Worm (Caenorhabditis elegans) whole organism, L1 larva: ENCODE data around the gene gta-1.

Experiments used
- ama-1 ChIP-seq: fragments of 150-350 bp; optimal IDR thresholded peaks from 2 replicates; lab custom pipeline; 2014
- ceh-88 ChIP-seq: fragments of 200-800 bp; sonication (Bioruptor generic); IDR thresholded peaks from 2 replicates; pipeline ENCODE4 v1.3.6; 2022; ENCODE audit warnings: missing genetic modification characterization, missing compliant biosample characterization
- ces-1 ChIP-seq: fragments of 150-350 bp; optimal IDR thresholded peaks from 2 replicates; lab custom pipeline; 2014; ENCODE audit warnings: missing biosample characterization, missing genetic modification reagents, missing genetic modification characterization
- elt-2 ChIP-seq: sonication (generic microtip); optimal IDR thresholded peaks from 2 replicates; lab custom pipeline; 2016; ENCODE audit warnings: missing genetic modification characterization, mild to moderate bottlenecking, inconsistent platforms, missing compliant biosample characterization, missing genetic modification reagents
- mdl-1 ChIP-seq, 2 experiments: fragments of 150-350 bp; optimal IDR thresholded peaks; 2 replicates each; lab custom pipeline; 2014 to 2017; ENCODE audit warnings: missing biosample characterization in 2 of 2, missing genetic modification characterization in 2 of 2, inconsistent platforms in 1 of 2
- nhr-12 ChIP-seq: sonication (generic microtip); optimal IDR thresholded peaks from 2 replicates; lab custom pipeline; 2017; ENCODE audit warnings: missing biosample characterization, missing genetic modification characterization
- pqm-1 ChIP-seq: sonication (generic microtip); optimal IDR thresholded peaks from 3 replicates; lab custom pipeline; 2017; ENCODE audit warnings: missing biosample characterization, missing genetic modification characterization
- skn-1 ChIP-seq: fragments of 150-350 bp; optimal IDR thresholded peaks from 2 replicates; lab custom pipeline; 2014; ENCODE audit warnings: missing biosample characterization, missing genetic modification characterization
- snpc-4 ChIP-seq: fragments of 150-350 bp; optimal IDR thresholded peaks from 2 replicates; lab custom pipeline; 2014; ENCODE audit warnings: missing biosample characterization, missing genetic modification characterization
- sox-4 ChIP-seq: sonication (generic microtip); optimal IDR thresholded peaks from 2 replicates; lab custom pipeline; 2016; ENCODE audit warnings: missing genetic modification characterization, missing compliant biosample characterization

- TF ChIP-seq ces-1 (GFP tag; lab: Kevin White, UChicago) (no peak), nhr-12 (tag; lab: Kevin White, UChicago) (no peak), ama-1 (lab: Kevin White, UChicago) (no peak), mdl-1 (tag; optimal IDR thresholded peaks at IDR 0.05; lab: Kevin White, UChicago) (no peak), sox-4 (no peak), elt-2 (tag; lab: Kevin White, UChicago) (no peak), skn-1 (tag; lab: Kevin White, UChicago) (no peak), pqm-1 (tag; lab: Kevin White, UChicago) (no peak), ceh-88 (no peak), snpc-4 (no peak)
Observed at ce11 chrIV:10177779-10178178, 2.7 kb upstream of the gta-1 start, which contains the start of gene mspn-1.
